4 fruit fly cellular contexts compared by ENCODE assay signal in genomic region chr3L:21256062-21257023, dm6.
TF ChIP-seq lines count a peak whose summit lies in the region.

No protein-coding gene starts in this region.

- TF ChIP-seq CTCF in whole organism, embryonic (GFP tag; optimal IDR thresholded peaks at IDR 0.05; lab: Kevin White, UChicago): no peak

TF ChIP-seq in whole organism, embryonic, 481 proteins besides CTCF, POLR2A, EP300 and RAD21 (continues in another document):
- TF ChIP-seq Deaf1 (tag; optimal IDR thresholded peaks at IDR 0.05; lab: Kevin White, UChicago): peak; percentile 16
- no peak for TF ChIP-seq CG12104 (GFP tag; optimal IDR thresholded peaks at IDR 0.05; lab: Kevin White, UChicago)
- no peak for TF ChIP-seq row (GFP tag; IDR thresholded peaks at IDR 0.05; lab: Robert Waterston, UW)
- peak; percentile 0 for TF ChIP-seq gem (tag; optimal IDR thresholded peaks at IDR 0.05; lab: Kevin White, UChicago)
- TF ChIP-seq CG4854 (GFP tag; optimal IDR thresholded peaks at IDR 0.05; lab: Kevin White, UChicago): no peak
- TF ChIP-seq sqz (GFP tag; optimal IDR thresholded peaks at IDR 0.05; lab: Kevin White, UChicago): peak; percentile 32
- peak in 1 of 2 experiments; percentile 69 for TF ChIP-seq Hr78 (GFP tag; optimal IDR thresholded peaks at IDR 0.05; lab: Kevin White, UChicago)
- no peak for TF ChIP-seq Xrp1 (GFP tag; IDR thresholded peaks at IDR 0.05; lab: Robert Waterston, UW)
- TF ChIP-seq Hsf (GFP tag; optimal IDR thresholded peaks at IDR 0.05; lab: Kevin White, UChicago): no peak
- no peak for TF ChIP-seq Rfx (GFP tag; IDR thresholded peaks at IDR 0.05; lab: Robert Waterston, UW)
- no peak for TF ChIP-seq trem (tag; optimal IDR thresholded peaks at IDR 0.05; lab: Kevin White, UChicago)
- peak; percentile 20 for TF ChIP-seq Sox100B (GFP tag; optimal IDR thresholded peaks at IDR 0.05; lab: Kevin White, UChicago)
- peak; percentile 93 for TF ChIP-seq grn (GFP tag; optimal IDR thresholded peaks at IDR 0.05; lab: Kevin White, UChicago)
- TF ChIP-seq abd-A (tag; optimal IDR thresholded peaks at IDR 0.05; lab: Kevin White, UChicago): peak; percentile 81
- no peak for TF ChIP-seq NC2α (GFP tag; optimal IDR thresholded peaks at IDR 0.05; lab: Kevin White, UChicago)
- TF ChIP-seq bigmax (GFP tag; optimal IDR thresholded peaks at IDR 0.05; lab: Kevin White, UChicago): peak; percentile 32
- peak; percentile 58 for TF ChIP-seq crol (GFP tag; IDR thresholded peaks at IDR 0.05; lab: Robert Waterston, UW)
- peak in 1 of 2 experiments; percentile 8 for TF ChIP-seq Pdp1 (GFP tag; optimal IDR thresholded peaks at IDR 0.05; lab: Kevin White, UChicago)
- peak; percentile 69 for TF ChIP-seq kni (GFP tag; optimal IDR thresholded peaks at IDR 0.05; lab: Kevin White, UChicago)
- TF ChIP-seq Med (GFP tag; lab: Kevin White, UChicago): peak; percentile 38
- peak; percentile 17 for TF ChIP-seq CG2120 (GFP tag; optimal IDR thresholded peaks at IDR 0.05; lab: Kevin White, UChicago)
- peak in 1 of 2 experiments; percentile 16 for TF ChIP-seq Hr51 (GFP tag; optimal IDR thresholded peaks at IDR 0.05; lab: Kevin White, UChicago)
- no peak for TF ChIP-seq CG10209 (GFP tag; optimal IDR thresholded peaks at IDR 0.05; lab: Kevin White, UChicago)

TF ChIP-seq in whole organism, prepupa, 60 proteins besides CTCF, POLR2A, EP300 and RAD21 (continues in another document):
- TF ChIP-seq CG3919 (GFP tag; optimal IDR thresholded peaks at IDR 0.05; lab: Kevin White, UChicago): no peak
- TF ChIP-seq salr (GFP tag; optimal IDR thresholded peaks at IDR 0.05; lab: Kevin White, UChicago): no peak
- TF ChIP-seq achi (GFP tag; optimal IDR thresholded peaks at IDR 0.05; lab: Kevin White, UChicago): no peak
- no peak for TF ChIP-seq Eip93F (GFP tag; optimal IDR thresholded peaks at IDR 0.05; lab: Kevin White, UChicago)
- TF ChIP-seq spab (GFP tag; optimal IDR thresholded peaks at IDR 0.05; lab: Kevin White, UChicago): no peak
- no peak for TF ChIP-seq Ets21C (GFP tag; optimal IDR thresholded peaks at IDR 0.05; lab: Kevin White, UChicago)
- no peak for TF ChIP-seq CG6163 (GFP tag; IDR thresholded peaks at IDR 0.05; lab: Robert Waterston, UW)
- no peak for TF ChIP-seq dac (GFP tag; optimal IDR thresholded peaks at IDR 0.05; lab: Kevin White, UChicago)
- TF ChIP-seq CG6854 (GFP tag; optimal IDR thresholded peaks at IDR 0.05; lab: Kevin White, UChicago): peak; percentile 13
- TF ChIP-seq Sox15 (GFP tag; optimal IDR thresholded peaks at IDR 0.05; lab: Kevin White, UChicago): no peak
- TF ChIP-seq Met (GFP tag; optimal IDR thresholded peaks at IDR 0.05; lab: Kevin White, UChicago): peak; percentile 57
- no peak for TF ChIP-seq OdsH (GFP tag; optimal IDR thresholded peaks at IDR 0.05; lab: Kevin White, UChicago)
- TF ChIP-seq CG32006 (GFP tag; optimal IDR thresholded peaks at IDR 0.05; lab: Kevin White, UChicago): no peak
- TF ChIP-seq vri (GFP tag; optimal IDR thresholded peaks at IDR 0.05; lab: Kevin White, UChicago): peak; percentile 38
- TF ChIP-seq ss (GFP tag; optimal IDR thresholded peaks at IDR 0.05; lab: Kevin White, UChicago): no peak
- no peak for TF ChIP-seq fd85E (GFP tag; optimal IDR thresholded peaks at IDR 0.05; lab: Kevin White, UChicago)
- no peak for TF ChIP-seq CG8319 (GFP tag; optimal IDR thresholded peaks at IDR 0.05; lab: Kevin White, UChicago)
- TF ChIP-seq Gug (GFP tag; IDR thresholded peaks at IDR 0.05; lab: Robert Waterston, UW): no peak
- peak; percentile 30 for TF ChIP-seq Blimp-1 (GFP tag; optimal IDR thresholded peaks at IDR 0.05; lab: Kevin White, UChicago)
- no peak for TF ChIP-seq CG34406 (GFP tag; optimal IDR thresholded peaks at IDR 0.05; lab: Kevin White, UChicago)
- peak; percentile 15 for TF ChIP-seq CG31627 (GFP tag; optimal IDR thresholded peaks at IDR 0.05; lab: Kevin White, UChicago)
- peak; percentile 50 for TF ChIP-seq Sox102F (GFP tag; optimal IDR thresholded peaks at IDR 0.05; lab: Kevin White, UChicago)
- no peak for TF ChIP-seq Ets96B (tag; optimal IDR thresholded peaks at IDR 0.05; lab: Kevin White, UChicago)
- TF ChIP-seq esn (GFP tag; optimal IDR thresholded peaks at IDR 0.05; lab: Kevin White, UChicago): peak; percentile 51
- no peak for TF ChIP-seq fd59A (GFP tag; optimal IDR thresholded peaks at IDR 0.05; lab: Kevin White, UChicago)

TF ChIP-seq in whole organism, pupa, 21 proteins besides CTCF, POLR2A, EP300 and RAD21:
- TF ChIP-seq CG10348 (GFP tag; IDR thresholded peaks at IDR 0.05; lab: Robert Waterston, UW) (no peak), EcR (GFP tag; optimal IDR thresholded peaks at IDR 0.05; lab: Kevin White, UChicago) (peak; percentile 56)

TF ChIP-seq in whole organism, wandering third instar larva, 38 proteins besides CTCF, POLR2A, EP300 and RAD21:
- TF ChIP-seq ey (GFP tag; optimal IDR thresholded peaks at IDR 0.05; lab: Kevin White, UChicago): peak; percentile 34
- TF ChIP-seq Rel (GFP tag; optimal IDR thresholded peaks at IDR 0.05; lab: Kevin White, UChicago): no peak
- TF ChIP-seq Rel (tag; optimal IDR thresholded peaks at IDR 0.05; lab: Kevin White, UChicago): peak; percentile 5
- peak; percentile 22 for TF ChIP-seq tai (GFP tag; optimal IDR thresholded peaks at IDR 0.05; lab: Kevin White, UChicago)
- no peak for TF ChIP-seq sage (GFP tag; optimal IDR thresholded peaks at IDR 0.05; lab: Kevin White, UChicago)
- no peak for TF ChIP-seq dmrt93B (GFP tag; optimal IDR thresholded peaks at IDR 0.05; lab: Kevin White, UChicago)
- TF ChIP-seq Sp1 (GFP tag; optimal IDR thresholded peaks at IDR 0.05; lab: Kevin White, UChicago): peak; percentile 30
- TF ChIP-seq fru (GFP tag; optimal IDR thresholded peaks at IDR 0.05; lab: Kevin White, UChicago): peak; percentile 50
- TF ChIP-seq woc (GFP tag; optimal IDR thresholded peaks at IDR 0.05; lab: Kevin White, UChicago): no peak
- TF ChIP-seq br (GFP tag; optimal IDR thresholded peaks at IDR 0.05; lab: Kevin White, UChicago): peak; percentile 11
- peak; percentile 30 for TF ChIP-seq Hnf4 (GFP tag; optimal IDR thresholded peaks at IDR 0.05; lab: Kevin White, UChicago)
- peak; percentile 9 for TF ChIP-seq CG9705 (GFP tag; optimal IDR thresholded peaks at IDR 0.05; lab: Kevin White, UChicago)
- no peak for TF ChIP-seq pan (optimal IDR thresholded peaks at IDR 0.05; lab: Kevin White, UChicago)
- TF ChIP-seq rgr (GFP tag; optimal IDR thresholded peaks at IDR 0.05; lab: Kevin White, UChicago): peak; percentile 45
- TF ChIP-seq OdsH (GFP tag; optimal IDR thresholded peaks at IDR 0.05; lab: Kevin White, UChicago): no peak
- TF ChIP-seq HLH106 (tag; optimal IDR thresholded peaks at IDR 0.05; lab: Kevin White, UChicago): peak; percentile 58
- peak; percentile 61 for TF ChIP-seq h (GFP tag; optimal IDR thresholded peaks at IDR 0.05; lab: Kevin White, UChicago)
- TF ChIP-seq lola (GFP tag; optimal IDR thresholded peaks at IDR 0.05; lab: Kevin White, UChicago): no peak
- TF ChIP-seq dl (GFP tag; optimal IDR thresholded peaks at IDR 0.05; lab: Kevin White, UChicago; ENCODE audit: insufficient read depth in 1 of 2, partially characterized antibody in 2 of 2): no peak
- no peak for TF ChIP-seq Abd-B (GFP tag; optimal IDR thresholded peaks at IDR 0.05; lab: Kevin White, UChicago)
- TF ChIP-seq foxo (GFP tag; optimal IDR thresholded peaks at IDR 0.05; lab: Kevin White, UChicago): peak in 1 of 2 experiments; percentile 52
TF ChIP-seq in whole organism, wandering third instar larva: peak in this region for 12.

Comparison
In these comparisons a context has a peak if more than half of its experiments do, and no peak if none do; other contexts are left out.
1. Of the 7 proteins assayed by ChIP-seq in both whole organism, embryonic and whole organism, prepupa: peak only in whole organism, embryonic: none; only in whole organism, prepupa: Blimp-1, CG6854, Hr39 and Sox102F; in both: none; in neither: 3.